Worm (Caenorhabditis elegans): ENCODE results near the gene fbxa-25.

The fbxa-25 gene

ce11 chrIII:1345694-1346093, 3.6 kb downstream of the fbxa-25 start, which contains the start of gene Y82E9BL.6:
Gene Y82E9BL.6 (minus strand): TSS chrIII:1345794.
- TF ChIP-seq lin-15B (tag; optimal IDR thresholded peaks at IDR 0.05) = no peak
- TF ChIP-seq ZK337.2 (GFP tag; IDR thresholded peaks at IDR 0.05) = no peak
- TF ChIP-seq ceh-62 (tag; optimal IDR thresholded peaks at IDR 0.05) = no peak
- no peak for TF ChIP-seq egl-27 (tag; optimal IDR thresholded peaks at IDR 0.05)
- TF ChIP-seq F26F4.8 (GFP tag; conservative IDR thresholded peaks at IDR 0.05) = no peak
- no peak for TF ChIP-seq spr-1 (tag; optimal IDR thresholded peaks at IDR 0.05)
- no peak for TF ChIP-seq ZK546.5 (tag; optimal IDR thresholded peaks at IDR 0.05)
- no peak for TF ChIP-seq rbr-2 (tag; optimal IDR thresholded peaks at IDR 0.05)
- TF ChIP-seq skn-1 (tag; optimal IDR thresholded peaks at IDR 0.05) = no peak
- no peak for TF ChIP-seq nhr-102 (tag; optimal IDR thresholded peaks at IDR 0.05)
- no peak for TF ChIP-seq fos-1 (tag; optimal IDR thresholded peaks at IDR 0.05)
- TF ChIP-seq arid-1 (GFP tag; conservative IDR thresholded peaks at IDR 0.05) = no peak
- no peak for TF ChIP-seq hlh-30 (tag; optimal IDR thresholded peaks at IDR 0.05; ENCODE audit: insufficient read depth)
- TF ChIP-seq ztf-7 (tag; optimal IDR thresholded peaks at IDR 0.05) = no peak

DNA sequence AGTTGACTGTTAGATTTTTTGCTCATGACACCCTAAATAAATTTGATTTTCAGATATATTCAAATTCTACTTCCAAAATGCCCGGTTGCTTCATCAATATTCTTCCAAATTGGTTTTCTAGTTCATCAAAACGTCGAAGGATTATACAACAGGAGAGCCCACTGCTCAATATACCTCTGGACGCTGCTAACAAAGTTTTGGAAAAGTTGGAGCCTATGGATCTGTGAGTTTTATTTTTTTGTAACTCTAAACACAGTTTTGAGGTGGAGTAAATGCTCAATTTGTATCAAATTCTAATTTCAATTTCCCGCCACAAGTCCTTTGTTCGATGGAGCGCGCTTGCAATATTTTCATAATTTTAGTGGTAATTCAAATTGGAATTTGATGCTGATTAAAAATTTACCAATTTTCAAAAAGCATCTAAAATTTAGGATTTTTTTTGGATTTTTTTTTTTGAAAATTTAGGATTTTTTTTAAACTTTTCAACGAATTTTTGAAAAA, 6.3 kb downstream of the fbxa-25 start, which contains the start of gene fbxa-27:
fbxa-27 (plus strand) TSS at position 51 of the 501 bp plus-strand sequence.
- TF ChIP-seq unc-62 (GFP tag; optimal IDR thresholded peaks at IDR 0.05 in 1 of 2) = peak in 1 of 2 experiments; percentile 61
- no peak for TF ChIP-seq unc-62 (tag; optimal IDR thresholded peaks at IDR 0.05)
- TF ChIP-seq saeg-2 (GFP tag; IDR thresholded peaks at IDR 0.05) = no peak

DNA sequence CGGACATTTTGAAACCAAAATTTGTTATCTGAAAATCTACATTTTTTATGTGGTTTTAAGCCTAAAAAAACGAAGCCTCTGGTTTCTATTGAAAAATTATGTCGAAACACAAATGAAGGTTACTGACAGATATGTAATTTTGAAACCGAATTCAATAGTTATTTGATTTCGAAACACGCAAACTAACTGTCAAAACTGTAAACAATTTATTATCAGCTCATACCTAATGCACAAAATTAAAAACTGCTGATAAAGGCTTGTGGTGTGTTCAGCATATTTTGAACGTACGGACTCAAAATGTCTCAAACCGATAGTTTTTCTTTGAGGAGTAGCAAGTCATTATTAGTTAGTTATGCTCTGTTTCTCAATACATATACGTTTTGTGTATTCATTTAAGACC, 6.8 kb downstream of the fbxa-25 start, which contains the start of gene fbxa-26:
fbxa-26 (minus strand) TSS at position 35 of the 400 bp plus-strand sequence.
- no peak for TF ChIP-seq lin-29 (GFP tag; IDR thresholded peaks at IDR 0.05)
- no peak for TF ChIP-seq fos-1 (tag; optimal IDR thresholded peaks at IDR 0.05)
- no peak for TF ChIP-seq ceh-82 (tag; optimal IDR thresholded peaks at IDR 0.05)
- no peak for TF ChIP-seq nhr-42 (GFP tag; IDR thresholded peaks at IDR 0.05)
- no peak for TF ChIP-seq D1046.2 (GFP tag; IDR thresholded peaks at IDR 0.05)
- TF ChIP-seq ztf-7 (tag; optimal IDR thresholded peaks at IDR 0.05) = no peak
- TF ChIP-seq lsy-2 (tag; optimal IDR thresholded peaks at IDR 0.05) = no peak
- no peak for TF ChIP-seq aly-2 (tag; optimal IDR thresholded peaks at IDR 0.05)
- TF ChIP-seq nhr-237 (tag; optimal IDR thresholded peaks at IDR 0.05) = no peak
- no peak for TF ChIP-seq T20F7.1 (GFP tag; optimal IDR thresholded peaks at IDR 0.05)
- TF ChIP-seq nhr-28 (tag; optimal IDR thresholded peaks at IDR 0.05) = peak; percentile 35
- no peak for TF ChIP-seq F10B5.3 (tag; optimal IDR thresholded peaks at IDR 0.05)
- TF ChIP-seq daf-16 (GFP tag; optimal IDR thresholded peaks at IDR 0.05) = no peak
- peak; percentile 94 for TF ChIP-seq daf-16 (tag; optimal IDR thresholded peaks at IDR 0.05)
- no peak for TF ChIP-seq ztf-11 (tag; optimal IDR thresholded peaks at IDR 0.05)
- TF ChIP-seq sdz-12 (GFP tag; optimal IDR thresholded peaks at IDR 0.05) = no peak
- peak; percentile 44 for TF ChIP-seq dve-1 (tag; optimal IDR thresholded peaks at IDR 0.05; ENCODE audit: insufficient read depth)
- TF ChIP-seq zag-1 (tag; optimal IDR thresholded peaks at IDR 0.05) = no peak
- TF ChIP-seq daf-12 (tag; optimal IDR thresholded peaks at IDR 0.05) = no peak
- TF ChIP-seq ZK546.5 (tag; optimal IDR thresholded peaks at IDR 0.05) = no peak
- TF ChIP-seq zfp-3 (GFP tag; conservative IDR thresholded peaks at IDR 0.05) = no peak
- no peak for TF ChIP-seq mep-1 (tag; optimal IDR thresholded peaks at IDR 0.05)
- no peak for TF ChIP-seq ama-1 (optimal IDR thresholded peaks at IDR 0.05)
- peak; percentile 55 for TF ChIP-seq pqm-1 (tag; optimal IDR thresholded peaks at IDR 0.05)
- TF ChIP-seq skn-1 (tag; optimal IDR thresholded peaks at IDR 0.05) = no peak
- no peak for TF ChIP-seq nhr-11 (tag; optimal IDR thresholded peaks at IDR 0.05)
- TF ChIP-seq nhr-77 (tag; optimal IDR thresholded peaks at IDR 0.05) = peak; percentile 23
- no peak for TF ChIP-seq Y105C5A.15 (GFP tag; IDR thresholded peaks at IDR 0.05)
- TF ChIP-seq saeg-2 (GFP tag; IDR thresholded peaks at IDR 0.05) = no peak
- no peak for TF ChIP-seq ceh-62 (tag; optimal IDR thresholded peaks at IDR 0.05)
- no peak for TF ChIP-seq lin-38 (GFP tag; IDR thresholded peaks at IDR 0.05)
- no peak for TF ChIP-seq mxl-3 (GFP tag; optimal IDR thresholded peaks at IDR 0.05)
- no peak for TF ChIP-seq ceh-20 (GFP tag; IDR thresholded peaks at IDR 0.05)
